Worm (Caenorhabditis elegans) whole organism, L4 larva: ENCODE results near the gene hlh-4.

Experiments used
- F26F4.8 ChIP-seq: fragments of 200-800 bp; sonication (Bioruptor generic); conservative IDR thresholded peaks from 2 replicates; pipeline ENCODE4 v1.3.6; 2022; ENCODE audit warnings: missing genetic modification characterization, missing compliant biosample characterization
- F37D6.2 ChIP-seq: sonication (generic microtip); optimal IDR thresholded peaks from 2 replicates; lab custom pipeline; 2016; ENCODE audit warnings: mild to moderate bottlenecking, missing genetic modification characterization, missing compliant biosample characterization
- T20F7.1 ChIP-seq: fragments of 200-800 bp; sonication (Bioruptor generic); optimal IDR thresholded peaks from 2 replicates; lab custom pipeline; 2018; ENCODE audit warnings: mild to moderate bottlenecking, missing genetic modification characterization, missing compliant biosample characterization
- T26A8.4 ChIP-seq: fragments of 200-800 bp; sonication (Bioruptor generic); IDR thresholded peaks from 2 replicates; pipeline ENCODE4 v1.3.6; 2022; ENCODE audit warnings: missing genetic modification characterization, missing compliant biosample characterization
- ZK546.5 ChIP-seq, 2 experiments: sonication (generic microtip); optimal IDR thresholded peaks; 2 replicates each; lab custom pipeline; 2017; ENCODE audit warnings: missing biosample characterization in 2 of 2, missing genetic modification characterization in 2 of 2
- ama-1 ChIP-seq: fragments of 150-350 bp; optimal IDR thresholded peaks from 2 replicates; lab custom pipeline; 2014; ENCODE audit warnings: inconsistent platforms, mixed read lengths
- arid-1 ChIP-seq: fragments of 200-800 bp; sonication (Bioruptor generic); conservative IDR thresholded peaks from 2 replicates; pipeline ENCODE4 v1.3.6; 2022; ENCODE audit warnings: missing genetic modification reagents, missing genetic modification characterization, missing compliant biosample characterization
- attf-4 ChIP-seq: sonication (generic microtip); optimal IDR thresholded peaks from 3 replicates; lab custom pipeline; 2017; ENCODE audit warnings: missing biosample characterization, missing genetic modification characterization
- cey-2 ChIP-seq: sonication (generic microtip); optimal IDR thresholded peaks from 3 replicates; lab custom pipeline; 2017; ENCODE audit warnings: missing genetic modification characterization, mild to moderate bottlenecking, missing compliant biosample characterization, antibody characterized with exemption, borderline replicate concordance; ENCODE audit not compliant: insufficient read depth
- daf-16 ChIP-seq, 3 experiments: sonication (generic microtip); optimal IDR thresholded peaks; 2 replicates each; lab custom pipeline; 2016 to 2017; ENCODE audit warnings: missing genetic modification characterization in 3 of 3, missing genetic modification reagents in 3 of 3, mild to moderate bottlenecking in 2 of 3, missing compliant biosample characterization in 2 of 3, missing biosample characterization in 1 of 3, moderate library complexity in 1 of 3
- daf-8 ChIP-seq: fragments of 200-800 bp; sonication (Bioruptor generic); IDR thresholded peaks from 2 replicates; pipeline ENCODE4 v1.3.6; 2022; ENCODE audit warnings: missing genetic modification characterization, missing compliant biosample characterization
- dmd-6 ChIP-seq: fragments of 200-800 bp; sonication (Bioruptor generic); IDR thresholded peaks from 2 replicates; pipeline ENCODE4 v1.3.6; 2022; ENCODE audit warnings: missing genetic modification reagents, missing genetic modification characterization, missing compliant biosample characterization
- dpl-1 ChIP-seq: fragments of 150-350 bp; optimal IDR thresholded peaks from 2 replicates; lab custom pipeline; 2014; ENCODE audit warnings: missing biosample characterization, missing genetic modification reagents, missing genetic modification characterization
- dve-1 ChIP-seq: sonication (generic microtip); optimal IDR thresholded peaks from 2 replicates; lab custom pipeline; 2017; ENCODE audit warnings: antibody characterized with exemption, mild to moderate bottlenecking, missing genetic modification characterization, missing compliant biosample characterization; ENCODE audit not compliant: insufficient read depth
- egl-27 ChIP-seq: sonication (generic microtip); optimal IDR thresholded peaks from 3 replicates; lab custom pipeline; 2017; ENCODE audit warnings: missing biosample characterization, missing genetic modification reagents, missing genetic modification characterization
- fkh-10 ChIP-seq: fragments of 150-350 bp; optimal IDR thresholded peaks from 2 replicates; lab custom pipeline; 2014; ENCODE audit warnings: missing biosample characterization, missing genetic modification reagents, missing genetic modification characterization
- fos-1 ChIP-seq: fragments of 150-350 bp; optimal IDR thresholded peaks from 2 replicates; lab custom pipeline; 2014; ENCODE audit warnings: missing biosample characterization, missing genetic modification characterization
- hlh-11 ChIP-seq: fragments of 200-800 bp; sonication (Bioruptor generic); optimal IDR thresholded peaks from 2 replicates; lab custom pipeline; 2018; ENCODE audit warnings: mild to moderate bottlenecking, missing genetic modification characterization, missing compliant biosample characterization
- hlh-30 ChIP-seq: sonication (generic microtip); optimal IDR thresholded peaks from 2 replicates; lab custom pipeline; 2017; ENCODE audit warnings: antibody characterized with exemption, mild to moderate bottlenecking, missing genetic modification characterization, missing compliant biosample characterization; ENCODE audit not compliant: insufficient read depth
- lim-7 ChIP-seq: fragments of 200-800 bp; sonication (Bioruptor generic); IDR thresholded peaks from 2 replicates; pipeline ENCODE4 v1.3.6; 2022; ENCODE audit warnings: missing genetic modification characterization, missing compliant biosample characterization
- lin-15B ChIP-seq: fragments of 150-350 bp; sonication (generic microtip); optimal IDR thresholded peaks from 3 replicates; lab custom pipeline; 2014; ENCODE audit warnings: missing biosample characterization, missing genetic modification characterization
- lin-38 ChIP-seq: fragments of 200-800 bp; sonication (Bioruptor generic); IDR thresholded peaks from 2 replicates; pipeline ENCODE4 v1.3.6; 2022; ENCODE audit warnings: missing genetic modification reagents, missing genetic modification characterization, missing compliant biosample characterization
- lin-39 ChIP-seq: fragments of 150-350 bp; optimal IDR thresholded peaks from 2 replicates; lab custom pipeline; 2014; ENCODE audit warnings: missing biosample characterization, missing genetic modification reagents, missing genetic modification characterization
- lsy-2 ChIP-seq, 2 experiments: fragments of 150-350 bp in 1 of 2; sonication (generic microtip) in 1 of 2; optimal IDR thresholded peaks; 2 replicates each; lab custom pipeline; 2014 to 2017; ENCODE audit warnings: missing biosample characterization in 2 of 2, missing genetic modification characterization in 2 of 2
- mxl-3 ChIP-seq: fragments of 200-800 bp; sonication (Bioruptor generic); optimal IDR thresholded peaks from 2 replicates; lab custom pipeline; 2018; ENCODE audit warnings: mild to moderate bottlenecking, missing genetic modification characterization, missing compliant biosample characterization
- nhr-25 ChIP-seq: sonication (generic microtip); optimal IDR thresholded peaks from 2 replicates; lab custom pipeline; 2017; ENCODE audit warnings: missing genetic modification characterization, mild to moderate bottlenecking, missing compliant biosample characterization, antibody characterized with exemption, moderate library complexity, borderline replicate concordance; ENCODE audit not compliant: insufficient read depth
- nhr-28 ChIP-seq: fragments of 150-350 bp; optimal IDR thresholded peaks from 2 replicates; lab custom pipeline; 2014; ENCODE audit warnings: missing biosample characterization, missing genetic modification characterization
- nhr-42 ChIP-seq: fragments of 200-800 bp; sonication (Bioruptor generic); IDR thresholded peaks from 2 replicates; pipeline ENCODE4 v1.3.6; 2022; ENCODE audit warnings: missing genetic modification characterization, missing compliant biosample characterization
- nhr-6 ChIP-seq: fragments of 150-350 bp; optimal IDR thresholded peaks from 2 replicates; lab custom pipeline; 2014; ENCODE audit warnings: missing biosample characterization, missing genetic modification characterization
- nhr-76 ChIP-seq: fragments of 150-350 bp; optimal IDR thresholded peaks from 2 replicates; lab custom pipeline; 2014; ENCODE audit warnings: missing biosample characterization, missing genetic modification characterization
- nhr-77 ChIP-seq: fragments of 150-350 bp; optimal IDR thresholded peaks from 2 replicates; lab custom pipeline; 2014; ENCODE audit warnings: missing biosample characterization, missing genetic modification characterization
- pha-4 ChIP-seq, 2 experiments: fragments of 150-350 bp in 1 of 2; fragments of 200-800 bp in 1 of 2; sonication (Bioruptor generic) in 1 of 2; IDR thresholded peaks in 1 of 2; optimal IDR thresholded peaks in 1 of 2; 2 replicates each; pipeline versions ENCODE4 v1.3.6 to Lab custom; 2014 to 2022; ENCODE audit warnings: missing genetic modification characterization in 2 of 2, missing genetic modification reagents in 2 of 2, missing biosample characterization in 1 of 2, missing compliant biosample characterization in 1 of 2
- pqm-1 ChIP-seq: sonication (generic microtip); optimal IDR thresholded peaks from 2 replicates; lab custom pipeline; 2017; ENCODE audit warnings: missing biosample characterization, missing genetic modification characterization
- rbr-2 ChIP-seq: sonication (generic microtip); optimal IDR thresholded peaks from 2 replicates; lab custom pipeline; 2016; ENCODE audit warnings: missing genotype, missing genetic modification characterization, missing compliant biosample characterization
- set-16 ChIP-seq: fragments of 200-800 bp; sonication (Bioruptor generic); IDR thresholded peaks from 2 replicates; pipeline ENCODE4 v1.3.6; 2022; ENCODE audit warnings: missing genetic modification reagents, missing genetic modification characterization, missing compliant biosample characterization
- snpc-4 ChIP-seq: fragments of 150-350 bp; optimal IDR thresholded peaks from 2 replicates; lab custom pipeline; 2014; ENCODE audit warnings: missing biosample characterization, missing genetic modification characterization
- spr-1 ChIP-seq: sonication (generic microtip); optimal IDR thresholded peaks from 2 replicates; lab custom pipeline; 2016; ENCODE audit warnings: mild to moderate bottlenecking, missing genetic modification characterization, missing compliant biosample characterization
- unc-39 ChIP-seq: sonication (generic microtip); optimal IDR thresholded peaks from 2 replicates; lab custom pipeline; 2017; ENCODE audit warnings: missing biosample characterization, missing genetic modification characterization
- unc-62 ChIP-seq, 3 experiments: fragments of 150-350 bp in 1 of 3; sonication (generic microtip); optimal IDR thresholded peaks in 2 of 3; peaks in 1 of 3; 1 replicate in 1 of 3; 2 replicates in 2 of 3; lab custom pipeline; 2014 to 2017; ENCODE audit warnings: missing biosample characterization in 3 of 3, missing genetic modification characterization in 3 of 3, missing genetic modification reagents in 3 of 3, missing genotype in 1 of 3
- zag-1 ChIP-seq: fragments of 150-350 bp; optimal IDR thresholded peaks from 2 replicates; lab custom pipeline; 2014; ENCODE audit warnings: missing biosample characterization, missing genetic modification characterization
- zip-11 ChIP-seq: fragments of 200-800 bp; sonication (Bioruptor generic); IDR thresholded peaks from 2 replicates; pipeline ENCODE4 v1.3.6; 2022; ENCODE audit warnings: missing genetic modification characterization, missing compliant biosample characterization
- zip-2 ChIP-seq: fragments of 150-350 bp; optimal IDR thresholded peaks from 2 replicates; lab custom pipeline; 2014; ENCODE audit warnings: missing biosample characterization, missing genetic modification characterization
- ztf-11 ChIP-seq: fragments of 150-350 bp; optimal IDR thresholded peaks from 2 replicates; lab custom pipeline; 2014; ENCODE audit warnings: missing biosample characterization, missing genetic modification characterization
- ztf-7 ChIP-seq: fragments of 150-350 bp; optimal IDR thresholded peaks from 2 replicates; lab custom pipeline; 2014; ENCODE audit warnings: missing biosample characterization, missing genetic modification characterization

Gene hlh-4

ce11 chrIII:9738954-9739353, at the start of gene hlh-4:
Gene hlh-4 (minus strand): TSS chrIII:9739054.
- no peak for TF ChIP-seq lin-15B (tag; lab: Kevin White, UChicago)
- TF ChIP-seq dmd-6 (GFP tag; lab: Robert Waterston, UW), result no peak
- no peak for TF ChIP-seq ama-1 (lab: Kevin White, UChicago)
- TF ChIP-seq lim-7 (GFP tag; lab: Robert Waterston, UW), result no peak
- no peak for TF ChIP-seq daf-16 (GFP tag; optimal IDR thresholded peaks at IDR 0.05; lab: Kevin White, UChicago)
- TF ChIP-seq daf-16 (tag; optimal IDR thresholded peaks at IDR 0.05; lab: Kevin White, UChicago), result no peak
- TF ChIP-seq daf-8 (GFP tag; lab: Robert Waterston, UW), result no peak
- TF ChIP-seq pqm-1 (tag; lab: Kevin White, UChicago), result no peak
- TF ChIP-seq nhr-76 (tag; lab: Kevin White, UChicago), result no peak
- TF ChIP-seq snpc-4 (tag; lab: Kevin White, UChicago), result no peak
- no peak for TF ChIP-seq F26F4.8
- TF ChIP-seq spr-1 (tag; lab: Kevin White, UChicago), result no peak
- TF ChIP-seq pha-4 (GFP tag; IDR thresholded peaks at IDR 0.05; lab: Robert Waterston, UW), result no peak
- TF ChIP-seq pha-4 (tag; optimal IDR thresholded peaks at IDR 0.05; lab: Kevin White, UChicago), result no peak
- TF ChIP-seq nhr-42, result no peak
- TF ChIP-seq ztf-7 (tag; lab: Kevin White, UChicago), result no peak
- no peak for TF ChIP-seq unc-62 (GFP tag; optimal IDR thresholded peaks at IDR 0.05 in 1 of 2; lab: Kevin White, UChicago)
- TF ChIP-seq unc-62 (tag; optimal IDR thresholded peaks at IDR 0.05; lab: Kevin White, UChicago), result no peak
- TF ChIP-seq set-16 (GFP tag; lab: Robert Waterston, UW), result no peak

ce11 chrIII:9786776-9787175, 47.9 kb upstream of the hlh-4 start:
- TF ChIP-seq fkh-10 (GFP tag; lab: Kevin White, UChicago) (no peak), T26A8.4 (GFP tag; lab: Robert Waterston, UW) (no peak), hlh-11 (tag; lab: Kevin White, UChicago) (no peak), nhr-77 (peak; percentile 17), mxl-3 (GFP tag; lab: Kevin White, UChicago) (no peak), pqm-1 (tag; lab: Kevin White, UChicago) (peak; percentile 88), ztf-11 (tag; lab: Kevin White, UChicago) (no peak), arid-1 (GFP tag; lab: Robert Waterston, UW) (no peak), dve-1 (tag; lab: Kevin White, UChicago) (peak; percentile 54), F37D6.2 (tag; lab: Kevin White, UChicago) (no peak), lin-38 (GFP tag; lab: Robert Waterston, UW) (0 out of 2 replicates have a peak, but pooled peaks have one; percentile 31), lsy-2 (tag; optimal IDR thresholded peaks at IDR 0.05; lab: Kevin White, UChicago) (peak in 1 of 2 experiments; percentile 10), rbr-2 (tag; lab: Kevin White, UChicago) (no peak), nhr-28 (tag; lab: Kevin White, UChicago) (peak; percentile 40), dmd-6 (GFP tag; lab: Robert Waterston, UW) (peak; percentile 74), nhr-25 (tag; lab: Kevin White, UChicago) (no peak), lin-39 (no peak), snpc-4 (tag; lab: Kevin White, UChicago) (no peak), lin-15B (tag; lab: Kevin White, UChicago) (no peak), T20F7.1 (peak; percentile 5), daf-16 (GFP tag; optimal IDR thresholded peaks at IDR 0.05; lab: Kevin White, UChicago) (no peak), daf-16 (tag; optimal IDR thresholded peaks at IDR 0.05; lab: Kevin White, UChicago) (peak; percentile 33)
- TF ChIP-seq, all 104 proteins: peak for 9

- no peak for TF ChIP-seq ZK546.5 (tag; optimal IDR thresholded peaks at IDR 0.05; lab: Kevin White, UChicago)
- TF ChIP-seq cey-2 (tag; lab: Kevin White, UChicago), result no peak
- TF ChIP-seq attf-4 (tag; lab: Kevin White, UChicago), result no peak
- TF ChIP-seq snpc-4 (tag; lab: Kevin White, UChicago), result no peak
- peak; percentile 51 for TF ChIP-seq fos-1 (tag; lab: Kevin White, UChicago)
- no peak for TF ChIP-seq hlh-30 (tag; lab: Kevin White, UChicago)
- no peak for TF ChIP-seq zip-11 (GFP tag; lab: Robert Waterston, UW)
- TF ChIP-seq lin-15B (tag; lab: Kevin White, UChicago), result no peak
- TF ChIP-seq zip-2 (tag; lab: Kevin White, UChicago), result no peak
- TF ChIP-seq lim-7 (GFP tag; lab: Robert Waterston, UW), result no peak
- 0 out of 2 replicates have a peak, but pooled peaks have one; percentile 4 for TF ChIP-seq pha-4 (GFP tag; IDR thresholded peaks at IDR 0.05; lab: Robert Waterston, UW)
- TF ChIP-seq pha-4 (tag; optimal IDR thresholded peaks at IDR 0.05; lab: Kevin White, UChicago), result no peak
- peak; percentile 55 for TF ChIP-seq T26A8.4 (GFP tag; lab: Robert Waterston, UW)
- no peak for TF ChIP-seq dpl-1 (GFP tag; lab: Kevin White, UChicago)
- TF ChIP-seq unc-39, result no peak
- no peak for TF ChIP-seq zag-1
- no peak for TF ChIP-seq arid-1 (GFP tag; lab: Robert Waterston, UW)
- no peak for TF ChIP-seq egl-27 (tag; lab: Kevin White, UChicago)
- peak; percentile 47 for TF ChIP-seq T20F7.1
- no peak for TF ChIP-seq nhr-6 (tag; lab: Kevin White, UChicago)
- no peak for TF ChIP-seq daf-8 (GFP tag; lab: Robert Waterston, UW)
- no peak for TF ChIP-seq unc-62 (GFP tag; optimal IDR thresholded peaks at IDR 0.05 in 1 of 2; lab: Kevin White, UChicago)
- TF ChIP-seq unc-62 (tag; optimal IDR thresholded peaks at IDR 0.05; lab: Kevin White, UChicago), result no peak
Observed at ce11 chrIII:9783133-9783590, 44.3 kb upstream of the hlh-4 start.
